Worm (Caenorhabditis elegans): ENCODE results near the gene F32D1.7.

F32D1.7 gene

ce11 chrV:4370515-4370914 is 5.5 kb downstream of the F32D1.7 start:
- TF ChIP-seq mes-4 (tag; optimal IDR thresholded peaks at IDR 0.05): no peak
- TF ChIP-seq zfh-2 (GFP tag; conservative IDR thresholded peaks at IDR 0.05): peak; percentile 68
- no peak for TF ChIP-seq F57A8.1 (GFP tag; optimal IDR thresholded peaks at IDR 0.05)
- TF ChIP-seq snpc-1.3 (tag; optimal IDR thresholded peaks at IDR 0.05; ENCODE audit: insufficient read depth): no peak
- TF ChIP-seq Y53F4B.3 (GFP tag; IDR thresholded peaks at IDR 0.05): no peak

- no peak for TF ChIP-seq nhr-90 (tag; optimal IDR thresholded peaks at IDR 0.05)
- TF ChIP-seq F39B2.1 (GFP tag; IDR thresholded peaks at IDR 0.05): no peak
Observed at ce11 chrV:4366440-4366839, 9.5 kb downstream of the F32D1.7 start, which contains the start of gene F32D1.11. TSS of gene F32D1.11 (minus strand) at chrV:4366540.

- TF ChIP-seq Y67H2A.10 (GFP tag; conservative IDR thresholded peaks at IDR 0.05) (no peak), fkh-3 (tag; optimal IDR thresholded peaks at IDR 0.05) (no peak), hlh-26 (GFP tag; conservative IDR thresholded peaks at IDR 0.05) (no peak), K11D2.4 (GFP tag; IDR thresholded peaks at IDR 0.05) (no peak), Y95B8A.8 (GFP tag; IDR thresholded peaks at IDR 0.05) (no peak), ZK185.1 (tag; optimal IDR thresholded peaks at IDR 0.05; ENCODE audit: poor library complexity, severe bottlenecking) (no peak), mcd-1 (GFP tag; IDR thresholded peaks at IDR 0.05) (no peak), tbx-9 (tag; optimal IDR thresholded peaks at IDR 0.05; ENCODE audit: borderline replicate concordance) (no peak)
Observed at ce11 chrV:4364517-4364916, 11.5 kb downstream of the F32D1.7 start, which contains the start of gene grl-13. TSS of gene grl-13 (minus strand) at chrV:4364617.

ce11 chrV:4361505-4361904 is 14.5 kb downstream of the F32D1.7 start, which contains the start of gene F32D1.3:
TSS of gene F32D1.3 (minus strand) at chrV:4361569.
- TF ChIP-seq let-607 (tag; optimal IDR thresholded peaks at IDR 0.05) (no peak), fkh-3 (tag; optimal IDR thresholded peaks at IDR 0.05) (no peak)

ce11 chrV:4360018-4360417 is 16.0 kb downstream of the F32D1.7 start:
- TF ChIP-seq Y53F4B.3 (GFP tag; IDR thresholded peaks at IDR 0.05) (no peak), nhr-179 (tag; optimal IDR thresholded peaks at IDR 0.05) (no peak), F49E8.2 (tag; optimal IDR thresholded peaks at IDR 0.05; ENCODE audit: insufficient read depth) (no peak), nhr-80 (tag; optimal IDR thresholded peaks at IDR 0.05) (peak; percentile 24), let-607 (tag; optimal IDR thresholded peaks at IDR 0.05) (peak in 1 of 2 experiments; percentile 62), sea-2 (GFP tag; IDR thresholded peaks at IDR 0.05) (no peak)

- TF ChIP-seq ztf-6 (GFP tag; IDR thresholded peaks at IDR 0.05) (no peak), aptf-3 (GFP tag; IDR thresholded peaks at IDR 0.05) (no peak), B0019.2 (GFP tag; conservative IDR thresholded peaks at IDR 0.05) (no peak), rcor-1 (GFP tag; IDR thresholded peaks at IDR 0.05) (no peak), nhr-27 (tag; optimal IDR thresholded peaks at IDR 0.05) (no peak), cebp-2 (GFP tag; IDR thresholded peaks at IDR 0.05) (no peak), ceh-100 (GFP tag; IDR thresholded peaks at IDR 0.05) (no peak), B0261.1 (tag; optimal IDR thresholded peaks at IDR 0.05) (no peak), tbx-9 (tag; optimal IDR thresholded peaks at IDR 0.05; ENCODE audit: borderline replicate concordance) (no peak), Y53G8AR.9 (GFP tag; conservative IDR thresholded peaks at IDR 0.05) (no peak)
Observed at ce11 chrV:4359127-4359526, 16.8 kb downstream of the F32D1.7 start.
